Fruit fly (Drosophila melanogaster) whole organism, embryonic: Measurements from ENCODE around the gene CG16812.

Experiments used
- Atf6 ChIP-seq: fragments of 200-800 bp; sonication (Bioruptor generic); IDR thresholded peaks from 2 replicates; pipeline ENCODE4 v1.3.6; 2022; ENCODE audit warnings: missing biosample characterization, missing genetic modification characterization
- CG1024 ChIP-seq: fragments of 200-800 bp; sonication (Bioruptor generic); IDR thresholded peaks from 2 replicates; pipeline ENCODE4 v1.3.6; 2022; ENCODE audit warnings: missing biosample characterization, missing genetic modification characterization
- CG10274 ChIP-seq: fragments of 200-800 bp; sonication (Bioruptor generic); optimal IDR thresholded peaks from 3 replicates; lab custom pipeline; 2017; ENCODE audit warnings: missing biosample characterization, mild to moderate bottlenecking, missing genetic modification characterization
- CG10979 ChIP-seq: fragments of 200-800 bp; sonication (Bioruptor generic); optimal IDR thresholded peaks from 2 replicates; lab custom pipeline; 2018; ENCODE audit warnings: missing biosample characterization, mild to moderate bottlenecking, missing genetic modification characterization, moderate library complexity
- CG11085 ChIP-seq: fragments of 200-800 bp; sonication (Bioruptor generic); IDR thresholded peaks from 2 replicates; pipeline ENCODE4 v1.3.6; 2022; ENCODE audit warnings: missing biosample characterization, missing genetic modification characterization
- CG11093 ChIP-seq: fragments of 200-800 bp; sonication (Bioruptor generic); IDR thresholded peaks from 3 replicates; pipeline ENCODE4 v1.3.6; 2022; ENCODE audit warnings: missing biosample characterization, missing genetic modification characterization
- CG11456 ChIP-seq: fragments of 200-800 bp; sonication (Bioruptor generic); IDR thresholded peaks from 3 replicates; pipeline ENCODE4 v1.3.6; 2022; ENCODE audit warnings: missing biosample characterization, missing genetic modification characterization
- CG11504 ChIP-seq: fragments of 200-800 bp; sonication (Bioruptor generic); optimal IDR thresholded peaks from 3 replicates; lab custom pipeline; 2019; ENCODE audit warnings: missing biosample characterization, mild to moderate bottlenecking, missing genetic modification characterization, moderate library complexity
- CG11695 ChIP-seq: fragments of 200-800 bp; sonication (Bioruptor generic); IDR thresholded peaks from 3 replicates; pipeline ENCODE4 v1.3.6; 2022; ENCODE audit warnings: missing biosample characterization, missing genetic modification characterization
- CG14441 ChIP-seq: fragments of 200-800 bp; sonication (Bioruptor generic); IDR thresholded peaks from 2 replicates; pipeline ENCODE4 v1.3.6; 2022; ENCODE audit warnings: missing biosample characterization, missing genetic modification characterization
- CG1603 ChIP-seq: fragments of 200-800 bp; sonication (Bioruptor generic); optimal IDR thresholded peaks from 2 replicates; lab custom pipeline; 2019; ENCODE audit warnings: missing biosample characterization, mild to moderate bottlenecking, missing genetic modification characterization, moderate library complexity
- CG1832 ChIP-seq: fragments of 200-800 bp; sonication (Bioruptor generic); optimal IDR thresholded peaks from 2 replicates; lab custom pipeline; 2017; ENCODE audit warnings: missing biosample characterization, mild to moderate bottlenecking, missing genetic modification characterization, inconsistent platforms
- CG2120 ChIP-seq: fragments of 200-800 bp; sonication (Bioruptor generic); optimal IDR thresholded peaks from 3 replicates; lab custom pipeline; 2016; ENCODE audit warnings: missing biosample characterization, missing genetic modification characterization
- CG30020 ChIP-seq: fragments of 200-800 bp; optimal IDR thresholded peaks from 2 replicates; lab custom pipeline; 2019; ENCODE audit warnings: missing biosample characterization, mild to moderate bottlenecking, missing genetic modification characterization, moderate library complexity
- CG31388 ChIP-seq: fragments of 200-800 bp; sonication (Bioruptor generic); optimal IDR thresholded peaks from 2 replicates; lab custom pipeline; 2016; ENCODE audit warnings: missing biosample characterization, missing genetic modification characterization
- CG31441 ChIP-seq: fragments of 200-800 bp; sonication (Bioruptor generic); IDR thresholded peaks from 2 replicates; pipeline ENCODE4 v1.3.6; 2022; ENCODE audit warnings: missing biosample characterization, missing genetic modification characterization
- CG7928 ChIP-seq: fragments of 200-800 bp; sonication (Bioruptor generic); optimal IDR thresholded peaks from 2 replicates; lab custom pipeline; 2017; ENCODE audit warnings: missing biosample characterization, mild to moderate bottlenecking, missing genetic modification characterization
- CG8359 ChIP-seq: fragments of 200-800 bp; sonication (Bioruptor generic); optimal IDR thresholded peaks from 2 replicates; lab custom pipeline; 2017; ENCODE audit warnings: missing biosample characterization, mild to moderate bottlenecking, missing genetic modification characterization, borderline replicate concordance
- CG8478 ChIP-seq: fragments of >200 bp; optimal IDR thresholded peaks from 2 replicates; lab custom pipeline; 2018
- CG9817 ChIP-seq: fragments of 200-800 bp; sonication (Bioruptor generic); optimal IDR thresholded peaks from 2 replicates; lab custom pipeline; 2018; ENCODE audit warnings: missing biosample characterization, mild to moderate bottlenecking, missing genetic modification characterization, moderate library complexity
- CG9932 ChIP-seq: fragments of 200-800 bp; sonication (Bioruptor generic); IDR thresholded peaks from 2 replicates; pipeline ENCODE4 v1.3.6; 2022; ENCODE audit warnings: missing biosample characterization, missing genetic modification characterization
- CHES-1-like ChIP-seq: fragments of 200-800 bp; sonication (Bioruptor generic); optimal IDR thresholded peaks from 2 replicates; lab custom pipeline; 2016; ENCODE audit warnings: missing biosample characterization, missing genetic modification characterization
- Dp ChIP-seq: fragments of 200-800 bp; sonication (Bioruptor generic); optimal IDR thresholded peaks from 2 replicates; lab custom pipeline; 2018; ENCODE audit warnings: missing biosample characterization, mild to moderate bottlenecking, missing genetic modification characterization, moderate library complexity
- GATAe ChIP-seq: fragments of 200-800 bp; sonication (Bioruptor generic); conservative IDR thresholded peaks from 2 replicates; pipeline ENCODE4 v1.3.6; 2022; ENCODE audit warnings: missing biosample characterization, missing genetic modification characterization
- Gsc ChIP-seq: fragments of 200-800 bp; sonication (Bioruptor generic); IDR thresholded peaks from 2 replicates; pipeline ENCODE4 v1.3.6; 2022; ENCODE audit warnings: missing biosample characterization, missing genetic modification characterization
- HLH3B ChIP-seq: fragments of 200-800 bp; sonication (Bioruptor generic); IDR thresholded peaks from 2 replicates; pipeline ENCODE4 v1.3.6; 2022; ENCODE audit warnings: missing biosample characterization, missing genetic modification characterization
- MTF-1 ChIP-seq: fragments of 200-800 bp; sonication (Bioruptor generic); optimal IDR thresholded peaks from 2 replicates; lab custom pipeline; 2018; ENCODE audit warnings: missing biosample characterization, mild to moderate bottlenecking, missing genetic modification characterization, borderline replicate concordance
- Mrtf ChIP-seq: fragments of 200-800 bp; sonication (Bioruptor generic); IDR thresholded peaks from 3 replicates; pipeline ENCODE4 v1.3.6; 2022; ENCODE audit warnings: missing biosample characterization, missing genetic modification characterization
- Neu2 ChIP-seq: fragments of 200-800 bp; sonication (Bioruptor generic); optimal IDR thresholded peaks from 3 replicates; lab custom pipeline; 2016; ENCODE audit warnings: missing biosample characterization, missing genetic modification characterization, borderline replicate concordance
- Nf-YC ChIP-seq: fragments of 200-800 bp; optimal IDR thresholded peaks from 3 replicates; lab custom pipeline; 2019; ENCODE audit warnings: missing biosample characterization, mild to moderate bottlenecking, missing genetic modification characterization, moderate library complexity
- Ravus ChIP-seq: fragments of 200-800 bp; sonication (Bioruptor generic); IDR thresholded peaks from 2 replicates; pipeline ENCODE4 v1.3.6; 2022; ENCODE audit warnings: missing biosample characterization, missing genetic modification characterization
- Scr ChIP-seq: fragments of 200-800 bp; sonication (Bioruptor generic); IDR thresholded peaks from 2 replicates; pipeline ENCODE4 v1.3.6; 2022; ENCODE audit warnings: missing biosample characterization, missing genetic modification characterization; ENCODE audit not compliant: partially characterized antibody
- Usf ChIP-seq: fragments of 200-800 bp; sonication (Bioruptor generic); optimal IDR thresholded peaks from 2 replicates; lab custom pipeline; 2017; ENCODE audit warnings: missing genotype, missing biosample characterization, missing genetic modification characterization
- Xbp1 ChIP-seq: fragments of 200-800 bp; sonication (Bioruptor generic); optimal IDR thresholded peaks from 3 replicates; lab custom pipeline; 2016; ENCODE audit warnings: missing biosample characterization, mild to moderate bottlenecking, missing genetic modification characterization
- caup ChIP-seq: fragments of 200-800 bp; sonication (Bioruptor generic); optimal IDR thresholded peaks from 3 replicates; lab custom pipeline; 2017; ENCODE audit warnings: missing biosample characterization, mild to moderate bottlenecking, missing genetic modification characterization, moderate library complexity; ENCODE audit not compliant: severe bottlenecking
- crc ChIP-seq: fragments of 200-800 bp; sonication (Bioruptor generic); optimal IDR thresholded peaks from 2 replicates; lab custom pipeline; 2016; ENCODE audit warnings: missing biosample characterization, missing genetic modification characterization
- cwo ChIP-seq: fragments of 200-800 bp; sonication (Bioruptor generic); optimal IDR thresholded peaks from 3 replicates; lab custom pipeline; 2017; ENCODE audit warnings: missing biosample characterization, missing genetic modification characterization, mild to moderate bottlenecking, moderate library complexity, missing genetic modification reagents
- dan ChIP-seq: fragments of 200-800 bp; sonication (Bioruptor generic); IDR thresholded peaks from 2 replicates; pipeline ENCODE4 v1.3.6; 2022; ENCODE audit warnings: missing biosample characterization, missing genetic modification characterization
- fd64A ChIP-seq: fragments of 200-800 bp; sonication (Bioruptor generic); optimal IDR thresholded peaks from 3 replicates; lab custom pipeline; 2018; ENCODE audit warnings: missing biosample characterization, mild to moderate bottlenecking, missing genetic modification characterization
- grau ChIP-seq: fragments of 200-800 bp; optimal IDR thresholded peaks from 3 replicates; lab custom pipeline; 2019; ENCODE audit warnings: missing biosample characterization, mild to moderate bottlenecking, missing genetic modification characterization, moderate library complexity
- gt ChIP-seq: fragments of 200-800 bp; sonication (Bioruptor generic); IDR thresholded peaks from 2 replicates; pipeline ENCODE4 v1.3.6; 2022; ENCODE audit warnings: missing biosample characterization, missing genetic modification characterization
- kah ChIP-seq: fragments of 200-800 bp; sonication (Bioruptor generic); optimal IDR thresholded peaks from 2 replicates; lab custom pipeline; 2018; ENCODE audit warnings: missing biosample characterization, mild to moderate bottlenecking, missing genetic modification characterization
- lola ChIP-seq, 3 experiments: fragments of >200 bp in 2 of 3; fragments of 200-800 bp in 1 of 3; sonication (Bioruptor generic) in 1 of 3; optimal IDR thresholded peaks; 2 replicates each; lab custom pipeline; 2017 to 2019; ENCODE audit warnings: missing biosample characterization in 3 of 3, missing genetic modification characterization in 3 of 3, mild to moderate bottlenecking in 1 of 3, moderate library complexity in 1 of 3
- nom ChIP-seq: fragments of 200-800 bp; sonication (Bioruptor generic); optimal IDR thresholded peaks from 2 replicates; lab custom pipeline; 2017; ENCODE audit warnings: missing biosample characterization, missing genetic modification characterization, mild to moderate bottlenecking, moderate library complexity, missing genetic modification reagents
- ro ChIP-seq: fragments of 200-800 bp; sonication (Bioruptor generic); IDR thresholded peaks from 2 replicates; pipeline ENCODE4 v1.3.6; 2022; ENCODE audit warnings: missing biosample characterization, missing genetic modification characterization
- sc ChIP-seq, 3 experiments: fragments of >200 bp in 2 of 3; fragments of 200-800 bp in 1 of 3; sonication (Bioruptor generic) in 1 of 3; optimal IDR thresholded peaks; 2 replicates in 2 of 3; 3 replicates in 1 of 3; lab custom pipeline; 2017; ENCODE audit warnings: mild to moderate bottlenecking in 1 of 3, missing biosample characterization in 1 of 3, missing genetic modification characterization in 1 of 3, missing genetic modification reagents in 1 of 3
- sens ChIP-seq: fragments of 200-800 bp; sonication (Bioruptor generic); peaks from one replicate; lab custom pipeline; 2016; ENCODE audit warnings: missing biosample characterization, missing genetic modification characterization
- sqz ChIP-seq: fragments of 200-800 bp; sonication (Bioruptor generic); optimal IDR thresholded peaks from 3 replicates; lab custom pipeline; 2018; ENCODE audit warnings: missing biosample characterization, mild to moderate bottlenecking, missing genetic modification characterization
- ttk ChIP-seq: fragments of 200-800 bp; sonication (Bioruptor generic); IDR thresholded peaks from 2 replicates; pipeline ENCODE4 v2.1.2; 2022; ENCODE audit warnings: missing biosample characterization, missing genetic modification characterization
- twi ChIP-seq: fragments of 200-800 bp; optimal IDR thresholded peaks from 2 replicates; lab custom pipeline; 2019; ENCODE audit warnings: missing biosample characterization, mild to moderate bottlenecking, missing genetic modification characterization, moderate library complexity

CG16812 gene

dm6 chr2L:13222225-13222648, at the start of gene CG16812, which contains the start of gene Ski6 (continued):
- TF ChIP-seq CG31388 (GFP tag; lab: Kevin White, UChicago) (no peak), CG11085 (0 out of 2 replicates have a peak, but pooled peaks have one; percentile 26), CG8478 (lab: Kevin White, UChicago) (no peak), ttk (no peak; the same call in 1 of the 2 replicates), kah (GFP tag; lab: Kevin White, UChicago) (no peak), lola (GFP tag; optimal IDR thresholded peaks at IDR 0.05; lab: Kevin White, UChicago) (peak in 1 of 3 experiments; percentile 71), CG1603 (peak; percentile 44), nom (GFP tag; lab: Kevin White, UChicago) (no peak), CG14441 (GFP tag; lab: Robert Waterston, UW) (peak; percentile 54), Xbp1 (GFP tag; lab: Kevin White, UChicago) (peak; percentile 74), MTF-1 (peak; percentile 68), GATAe (GFP tag; lab: Robert Waterston, UW) (no peak), crc (GFP tag; lab: Kevin White, UChicago) (no peak), Usf (GFP tag; lab: Kevin White, UChicago) (no peak), Neu2 (GFP tag; lab: Kevin White, UChicago) (no peak), CG9817 (tag; lab: Kevin White, UChicago) (peak; percentile 78), twi (peak; percentile 65), Dp (GFP tag; lab: Kevin White, UChicago) (peak; percentile 57), CG30020 (tag; lab: Kevin White, UChicago) (peak; percentile 81), CG1024 (GFP tag; lab: Robert Waterston, UW) (peak; percentile 22; the same call in 1 of the 2 replicates), grau (tag; lab: Kevin White, UChicago) (peak; percentile 78), HLH3B (GFP tag; lab: Robert Waterston, UW) (peak; percentile 64), CG31441 (GFP tag; lab: Robert Waterston, UW) (peak; percentile 83), Ravus (GFP tag; lab: Robert Waterston, UW) (no peak; the same call in 1 of the 2 replicates), CHES-1-like (GFP tag; lab: Kevin White, UChicago) (peak; percentile 16), CG9932 (GFP tag; lab: Robert Waterston, UW) (peak; percentile 78), Mrtf (GFP tag; lab: Robert Waterston, UW) (no peak), dan (GFP tag; lab: Robert Waterston, UW) (no peak), ro (GFP tag; lab: Robert Waterston, UW) (no peak), Nf-YC (tag; lab: Kevin White, UChicago) (no peak), sc (optimal IDR thresholded peaks at IDR 0.05; lab: Kevin White, UChicago) (no peak), sc (GFP tag; optimal IDR thresholded peaks at IDR 0.05; lab: Kevin White, UChicago) (no peak), caup (GFP tag; lab: Kevin White, UChicago) (no peak), cwo (GFP tag; lab: Kevin White, UChicago) (no peak), CG10274 (GFP tag; lab: Kevin White, UChicago) (no peak), CG8359 (GFP tag; lab: Kevin White, UChicago) (no peak), sqz (GFP tag; lab: Kevin White, UChicago) (no peak), sens (GFP tag; lab: Kevin White, UChicago) (peak; percentile 94), fd64A (no peak), CG11093 (GFP tag; lab: Robert Waterston, UW) (no peak), CG11695 (GFP tag; lab: Robert Waterston, UW) (peak; percentile 48; the same call in 1 of the 3 replicates), Atf6 (GFP tag; lab: Robert Waterston, UW) (peak; percentile 66), Gsc (no peak), CG11456 (GFP tag; lab: Robert Waterston, UW) (no peak), Scr (GFP tag; lab: Robert Waterston, UW) (0 out of 2 replicates have a peak, but pooled peaks have one; percentile 37), CG11504 (tag; lab: Kevin White, UChicago) (no peak), CG7928 (GFP tag; lab: Kevin White, UChicago) (no peak), CG10979 (tag; lab: Kevin White, UChicago) (peak; percentile 67), CG2120 (GFP tag; lab: Kevin White, UChicago) (peak; percentile 76), CG1832 (GFP tag; lab: Kevin White, UChicago) (no peak), gt (GFP tag; lab: Robert Waterston, UW) (no peak)
